Worm (Caenorhabditis elegans): ENCODE measurements around the gene R08D7.4.

- TF ChIP-seq attf-6 (GFP tag; IDR thresholded peaks at IDR 0.05) (no peak), snpc-1.1 (tag; optimal IDR thresholded peaks at IDR 0.05; ENCODE audit: insufficient read depth) (no peak), somi-1 (GFP tag; optimal IDR thresholded peaks at IDR 0.05) (no peak), sea-2 (GFP tag; IDR thresholded peaks at IDR 0.05) (no peak), pha-4 (tag; optimal IDR thresholded peaks at IDR 0.05) (no peak), F57C9.4 (tag; optimal IDR thresholded peaks at IDR 0.05) (no peak), nfya-1 (tag; optimal IDR thresholded peaks at IDR 0.05; ENCODE audit: borderline replicate concordance, insufficient read depth) (no peak), snpc-4 (GFP tag; optimal IDR thresholded peaks at IDR 0.05) (no peak), snpc-4 (tag; optimal IDR thresholded peaks at IDR 0.05) (no peak), him-1 (tag; optimal IDR thresholded peaks at IDR 0.05) (no peak)
These were observed 2.1 kb downstream of the R08D7.4 start, which contains the start of gene R08D7.5 for ce11 chrIII:8973826-8974225.

All from whole organism, young adult.